Worm (Caenorhabditis elegans) whole organism, L3 larva: ENCODE measurements around the gene F36D3.5.

ENCODE experiments used
- fkh-10 ChIP-seq: sonication (generic microtip); optimal IDR thresholded peaks from 2 replicates; lab custom pipeline; 2017; ENCODE audit warnings: missing biosample characterization, missing genetic modification reagents, missing genetic modification characterization
- unc-62 ChIP-seq: fragments of 150-350 bp; sonication (generic microtip); optimal IDR thresholded peaks from 4 replicates; lab custom pipeline; 2014; ENCODE audit warnings: missing biosample characterization, missing genetic modification reagents, missing genetic modification characterization

DNA sequence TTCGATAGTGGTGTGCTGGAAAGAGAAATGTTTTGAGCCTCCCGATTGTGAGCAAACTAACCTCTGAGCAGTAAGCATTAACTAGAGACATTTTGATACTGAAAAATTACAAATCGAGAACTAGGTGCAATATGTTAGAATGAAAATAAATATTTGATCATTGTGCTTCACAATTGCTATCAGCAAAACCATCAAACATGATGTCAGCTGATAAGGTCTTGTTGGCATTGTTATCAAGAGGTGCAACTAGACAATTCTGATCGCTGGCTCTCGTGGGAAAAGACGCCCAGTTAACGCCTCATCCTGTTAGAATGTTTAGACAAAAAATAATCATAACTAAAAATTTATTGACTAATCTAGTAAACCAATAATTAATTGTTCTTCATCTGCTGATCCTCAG lies 20.7 kb downstream of the F36D3.5 start, which contains the start of gene comt-2:
- TF ChIP-seq fkh-10 (GFP tag; lab: Kevin White, UChicago), result no peak
- TF ChIP-seq unc-62 (GFP tag; lab: Kevin White, UChicago), result no peak
